Fruit fly (Drosophila melanogaster) whole organism, prepupa: ENCODE data around the gene cup.
A peak's percentile ranks its signal among the peaks of the same experiment; 100 is the strongest.

Experiments
- Blimp-1 ChIP-seq: fragments of 200-800 bp; sonication (Bioruptor generic); optimal IDR thresholded peaks from 3 replicates; lab custom pipeline; 2017; ENCODE audit warnings: missing biosample characterization, missing genetic modification characterization, mild to moderate bottlenecking, moderate library complexity, missing genetic modification reagents
- CG10631 ChIP-seq: fragments of 200-800 bp; sonication (Bioruptor generic); optimal IDR thresholded peaks from 2 replicates; lab custom pipeline; 2016; ENCODE audit warnings: missing biosample characterization, missing genetic modification characterization
- CG10669 ChIP-seq: fragments of 200-800 bp; sonication (Bioruptor generic); optimal IDR thresholded peaks from 3 replicates; lab custom pipeline; 2018; ENCODE audit warnings: missing biosample characterization, mild to moderate bottlenecking, missing genetic modification characterization, moderate library complexity
- CG11762 ChIP-seq: fragments of 200-800 bp; sonication (Bioruptor generic); optimal IDR thresholded peaks from 3 replicates; lab custom pipeline; 2016; ENCODE audit warnings: missing biosample characterization, missing genetic modification characterization; ENCODE audit not compliant: insufficient read depth
- CG11902 ChIP-seq: fragments of 200-800 bp; sonication (Bioruptor generic); optimal IDR thresholded peaks from 3 replicates; lab custom pipeline; 2016; ENCODE audit warnings: missing biosample characterization, missing genetic modification characterization
- CG15336 ChIP-seq: fragments of 200-800 bp; sonication (Bioruptor generic); IDR thresholded peaks from 2 replicates; pipeline ENCODE4 v1.3.6; 2022; ENCODE audit warnings: missing biosample characterization, missing genetic modification characterization
- CG16779 ChIP-seq: fragments of 200-800 bp; sonication (Bioruptor generic); optimal IDR thresholded peaks from 3 replicates; lab custom pipeline; 2017; ENCODE audit warnings: missing biosample characterization, mild to moderate bottlenecking, missing genetic modification characterization
- CG3032 ChIP-seq: fragments of 200-800 bp; optimal IDR thresholded peaks from 2 replicates; lab custom pipeline; 2019; ENCODE audit warnings: missing biosample characterization, mild to moderate bottlenecking, missing genetic modification characterization, moderate library complexity
- CG34406 ChIP-seq: fragments of 200-800 bp; sonication (Bioruptor generic); optimal IDR thresholded peaks from 3 replicates; lab custom pipeline; 2016; ENCODE audit warnings: missing biosample characterization, missing genetic modification characterization
- CG3919 ChIP-seq: fragments of 200-800 bp; sonication (Bioruptor generic); optimal IDR thresholded peaks from 3 replicates; lab custom pipeline; 2016; ENCODE audit warnings: missing biosample characterization, missing genetic modification characterization
- CG4318 ChIP-seq: fragments of 200-800 bp; sonication (Bioruptor generic); optimal IDR thresholded peaks from 3 replicates; lab custom pipeline; 2017; ENCODE audit warnings: missing biosample characterization, mild to moderate bottlenecking, missing genetic modification characterization
- CG6792 ChIP-seq: fragments of 200-800 bp; sonication (Bioruptor generic); optimal IDR thresholded peaks from 3 replicates; lab custom pipeline; 2016; ENCODE audit warnings: missing biosample characterization, missing genetic modification characterization
- CG6854 ChIP-seq: fragments of 200-800 bp; sonication (Bioruptor generic); optimal IDR thresholded peaks from 2 replicates; lab custom pipeline; 2017; ENCODE audit warnings: missing biosample characterization, mild to moderate bottlenecking, missing genetic modification characterization
- CG7368 ChIP-seq: fragments of 200-800 bp; sonication (Bioruptor generic); optimal IDR thresholded peaks from 3 replicates; lab custom pipeline; 2016; ENCODE audit warnings: missing biosample characterization, missing genetic modification characterization
- CG8119 ChIP-seq: fragments of 200-800 bp; sonication (Bioruptor generic); IDR thresholded peaks from 3 replicates; pipeline ENCODE4 v1.3.6; 2022; ENCODE audit warnings: missing biosample characterization, missing genetic modification characterization
- CG8319 ChIP-seq: fragments of 200-800 bp; sonication (Bioruptor generic); optimal IDR thresholded peaks from 3 replicates; lab custom pipeline; 2016; ENCODE audit warnings: missing biosample characterization, missing genetic modification characterization
- CG8632 ChIP-seq: fragments of 200-800 bp; sonication (Bioruptor generic); optimal IDR thresholded peaks from 3 replicates; lab custom pipeline; 2016; ENCODE audit warnings: missing biosample characterization, missing genetic modification characterization
- CG9139 ChIP-seq: fragments of 200-800 bp; sonication (Bioruptor generic); optimal IDR thresholded peaks from 3 replicates; lab custom pipeline; 2017; ENCODE audit warnings: missing biosample characterization, mild to moderate bottlenecking, missing genetic modification characterization
- Eip78C ChIP-seq: fragments of 200-800 bp; sonication (Bioruptor generic); peaks from one replicate; lab custom pipeline; 2016; ENCODE audit warnings: missing biosample characterization, missing genetic modification characterization
- Eip93F ChIP-seq: fragments of 200-800 bp; sonication (Bioruptor generic); optimal IDR thresholded peaks from 2 replicates; lab custom pipeline; 2016; ENCODE audit warnings: missing biosample characterization, mild to moderate bottlenecking, missing genetic modification characterization
- Ets96B ChIP-seq: fragments of 200-800 bp; optimal IDR thresholded peaks from 2 replicates; lab custom pipeline; 2019; ENCODE audit warnings: missing biosample characterization, mild to moderate bottlenecking, missing genetic modification characterization, moderate library complexity
- Hr38 ChIP-seq: sonication (Bioruptor generic); optimal IDR thresholded peaks from 2 replicates; lab custom pipeline; 2016; ENCODE audit warnings: missing biosample characterization, missing genetic modification characterization
- Hr39 ChIP-seq: fragments of 200-800 bp; sonication (Bioruptor generic); optimal IDR thresholded peaks from 2 replicates; lab custom pipeline; 2016; ENCODE audit warnings: missing biosample characterization, missing genetic modification characterization
- Hr4 ChIP-seq: fragments of 200-800 bp; sonication (Bioruptor generic); optimal IDR thresholded peaks from 3 replicates; lab custom pipeline; 2016; ENCODE audit warnings: missing biosample characterization, missing genetic modification characterization
- Lpt ChIP-seq: fragments of 200-800 bp; sonication (Bioruptor generic); optimal IDR thresholded peaks from 3 replicates; lab custom pipeline; 2016; ENCODE audit warnings: missing biosample characterization, missing genetic modification characterization
- Met ChIP-seq: fragments of 200-800 bp; sonication (Bioruptor generic); optimal IDR thresholded peaks from 3 replicates; lab custom pipeline; 2016; ENCODE audit warnings: missing biosample characterization, missing genetic modification characterization
- OdsH ChIP-seq: fragments of 200-800 bp; sonication (Bioruptor generic); optimal IDR thresholded peaks from 3 replicates; lab custom pipeline; 2016; ENCODE audit warnings: missing biosample characterization, missing genetic modification characterization
- Smox ChIP-seq: fragments of 200-800 bp; sonication (Bioruptor generic); optimal IDR thresholded peaks from 3 replicates; lab custom pipeline; 2016; ENCODE audit warnings: missing biosample characterization, missing genetic modification characterization
- Sox102F ChIP-seq: fragments of 200-800 bp; sonication (Bioruptor generic); optimal IDR thresholded peaks from 2 replicates; lab custom pipeline; 2016; ENCODE audit warnings: missing biosample characterization, mild to moderate bottlenecking, missing genetic modification characterization
- Sox14 ChIP-seq: fragments of 200-800 bp; sonication (Bioruptor generic); optimal IDR thresholded peaks from 3 replicates; lab custom pipeline; 2016; ENCODE audit warnings: missing biosample characterization, missing genetic modification characterization
- acj6 ChIP-seq: fragments of 200-800 bp; sonication (Bioruptor generic); optimal IDR thresholded peaks from 3 replicates; lab custom pipeline; 2016; ENCODE audit warnings: missing biosample characterization, missing genetic modification characterization
- dac ChIP-seq: fragments of 200-800 bp; sonication (Bioruptor generic); optimal IDR thresholded peaks from 2 replicates; lab custom pipeline; 2017; ENCODE audit warnings: missing biosample characterization, mild to moderate bottlenecking, missing genetic modification characterization
- dsx ChIP-seq: fragments of 200-800 bp; optimal IDR thresholded peaks from 3 replicates; lab custom pipeline; 2019; ENCODE audit warnings: missing biosample characterization, mild to moderate bottlenecking, missing genetic modification characterization, moderate library complexity; ENCODE audit not compliant: poor library complexity, severe bottlenecking
- eg ChIP-seq: fragments of 200-800 bp; sonication (Bioruptor generic); IDR thresholded peaks from 3 replicates; pipeline ENCODE4 v1.3.6; 2022; ENCODE audit warnings: missing biosample characterization, missing genetic modification characterization
- esn ChIP-seq: fragments of 200-800 bp; sonication (Bioruptor generic); optimal IDR thresholded peaks from 2 replicates; lab custom pipeline; 2016; ENCODE audit warnings: missing biosample characterization, mild to moderate bottlenecking, missing genetic modification characterization, moderate library complexity
- fd59A ChIP-seq: fragments of 200-800 bp; sonication (Bioruptor generic); optimal IDR thresholded peaks from 2 replicates; lab custom pipeline; 2017; ENCODE audit warnings: missing biosample characterization, mild to moderate bottlenecking, missing genetic modification characterization, missing genetic modification reagents
- fd85E ChIP-seq: fragments of 200-800 bp; sonication (Bioruptor generic); optimal IDR thresholded peaks from 3 replicates; lab custom pipeline; 2016; ENCODE audit warnings: missing biosample characterization, missing genetic modification characterization
- fkh ChIP-seq: fragments of 200-800 bp; sonication (Bioruptor generic); optimal IDR thresholded peaks from 3 replicates; lab custom pipeline; 2017; ENCODE audit warnings: missing biosample characterization, mild to moderate bottlenecking, missing genetic modification characterization, moderate library complexity
- net ChIP-seq: fragments of 200-800 bp; sonication (Bioruptor generic); optimal IDR thresholded peaks from 3 replicates; lab custom pipeline; 2016; ENCODE audit warnings: missing biosample characterization, missing genetic modification characterization
- pdm3 ChIP-seq: fragments of 200-800 bp; sonication (Bioruptor generic); optimal IDR thresholded peaks from 3 replicates; lab custom pipeline; 2016; ENCODE audit warnings: missing biosample characterization, missing genetic modification characterization
- spab ChIP-seq: fragments of 200-800 bp; sonication (Bioruptor generic); optimal IDR thresholded peaks from 2 replicates; lab custom pipeline; 2017; ENCODE audit warnings: missing biosample characterization, mild to moderate bottlenecking, missing genetic modification characterization, missing genetic modification reagents
- ss ChIP-seq, 2 experiments: fragments of 200-800 bp; sonication (Bioruptor generic); optimal IDR thresholded peaks; 2 replicates in 1 of 2; 3 replicates in 1 of 2; lab custom pipeline; 2017 to 2018; ENCODE audit warnings: mild to moderate bottlenecking in 2 of 2, missing biosample characterization in 2 of 2, missing genetic modification characterization in 2 of 2, moderate library complexity in 1 of 2
- svp ChIP-seq: fragments of 200-800 bp; sonication (Bioruptor generic); peaks from one replicate; lab custom pipeline; 2016; ENCODE audit warnings: missing biosample characterization, missing genetic modification characterization
- topi ChIP-seq: fragments of 200-800 bp; sonication (Bioruptor generic); optimal IDR thresholded peaks from 3 replicates; lab custom pipeline; 2016; ENCODE audit warnings: missing biosample characterization, missing genetic modification characterization
- vri ChIP-seq: fragments of 200-800 bp; sonication (Bioruptor generic); optimal IDR thresholded peaks from 3 replicates; lab custom pipeline; 2016; ENCODE audit warnings: missing biosample characterization, mild to moderate bottlenecking, missing genetic modification characterization

The cup gene

dm6 chr2L:6693794-6694254 lies 30.4 kb downstream of the cup start (continued):
- TF ChIP-seq Hr38 (no peak), Sox102F (GFP tag; lab: Kevin White, UChicago) (peak; percentile 36), CG8119 (GFP tag; lab: Robert Waterston, UW) (peak; percentile 74), Met (GFP tag; lab: Kevin White, UChicago) (peak; percentile 65), eg (GFP tag; lab: Robert Waterston, UW) (peak; percentile 42; the same call in 1 of the 3 replicates), CG16779 (tag; lab: Kevin White, UChicago) (no peak), Eip78C (GFP tag; lab: Kevin White, UChicago) (peak; percentile 95), Eip93F (GFP tag; lab: Kevin White, UChicago) (no peak), spab (GFP tag; lab: Kevin White, UChicago) (peak; percentile 64), pdm3 (peak; percentile 58), fd59A (GFP tag; lab: Kevin White, UChicago) (peak; percentile 54), svp (GFP tag; lab: Kevin White, UChicago) (peak; percentile 81), Hr39 (GFP tag; lab: Kevin White, UChicago) (peak; percentile 6), CG7368 (GFP tag; lab: Kevin White, UChicago) (no peak), CG6792 (GFP tag; lab: Kevin White, UChicago) (peak; percentile 33), topi (GFP tag; lab: Kevin White, UChicago) (peak; percentile 58), Sox14 (GFP tag; lab: Kevin White, UChicago) (peak; percentile 26), CG11762 (GFP tag; lab: Kevin White, UChicago) (peak; percentile 34), esn (GFP tag; lab: Kevin White, UChicago) (peak; percentile 64)
- TF ChIP-seq, all 60 proteins: peak for 49

dm6 chr2L:6696229-6696628 lies 32.8 kb downstream of the cup start:
- TF ChIP-seq dsx (GFP tag; lab: Kevin White, UChicago), result no peak

dm6 chr2L:6698387-6698786 lies 34.9 kb downstream of the cup start:
- TF ChIP-seq Hr39 (GFP tag; lab: Kevin White, UChicago), result peak; percentile 77
- peak; percentile 44 for TF ChIP-seq CG6854 (GFP tag; lab: Kevin White, UChicago)
- peak; percentile 83 for TF ChIP-seq CG15336
- TF ChIP-seq eg (GFP tag; lab: Robert Waterston, UW), result peak; percentile 91
- peak; percentile 58 for TF ChIP-seq CG10669 (GFP tag; lab: Kevin White, UChicago)
- peak; percentile 26 for TF ChIP-seq Blimp-1 (GFP tag; lab: Kevin White, UChicago)
- TF ChIP-seq acj6, result peak; percentile 66
- TF ChIP-seq Eip93F (GFP tag; lab: Kevin White, UChicago), result no peak
- peak; percentile 77 for TF ChIP-seq pdm3
- TF ChIP-seq fd85E, result no peak
- peak; percentile 63 for TF ChIP-seq Sox102F (GFP tag; lab: Kevin White, UChicago)
- peak; percentile 56 for TF ChIP-seq CG11902 (GFP tag; lab: Kevin White, UChicago)
- peak; percentile 85 for TF ChIP-seq Hr4
- TF ChIP-seq CG34406 (GFP tag; lab: Kevin White, UChicago), result peak; percentile 69
- TF ChIP-seq dac (GFP tag; lab: Kevin White, UChicago), result peak; percentile 34
- peak; percentile 45 for TF ChIP-seq dsx (GFP tag; lab: Kevin White, UChicago)
- peak; percentile 94 for TF ChIP-seq Eip78C (GFP tag; lab: Kevin White, UChicago)
- peak; percentile 40 for TF ChIP-seq CG8319
- peak; percentile 47 for TF ChIP-seq CG4318 (GFP tag; lab: Kevin White, UChicago)
- peak; percentile 72 for TF ChIP-seq CG10631
- peak; percentile 35 for TF ChIP-seq CG8632 (GFP tag; lab: Kevin White, UChicago)
- peak; percentile 77 for TF ChIP-seq CG3919 (GFP tag; lab: Kevin White, UChicago)
- TF ChIP-seq fkh (GFP tag; lab: Kevin White, UChicago), result no peak
- TF ChIP-seq CG3032, result peak; percentile 49
- peak; percentile 81 for TF ChIP-seq svp (GFP tag; lab: Kevin White, UChicago)
- TF ChIP-seq net (GFP tag; lab: Kevin White, UChicago), result peak; percentile 57
- peak; percentile 48 for TF ChIP-seq CG11762 (GFP tag; lab: Kevin White, UChicago)
- peak; percentile 50 for TF ChIP-seq spab (GFP tag; lab: Kevin White, UChicago)
- no peak for TF ChIP-seq CG16779 (tag; lab: Kevin White, UChicago)
- peak; percentile 68 for TF ChIP-seq Lpt (GFP tag; lab: Kevin White, UChicago)
- peak; percentile 67 for TF ChIP-seq Ets96B
- no peak for TF ChIP-seq CG9139 (GFP tag; lab: Kevin White, UChicago)
- peak; percentile 73 for TF ChIP-seq Smox (GFP tag; lab: Kevin White, UChicago)
- TF ChIP-seq vri (GFP tag; lab: Kevin White, UChicago), result peak; percentile 46
- TF ChIP-seq ss (GFP tag; optimal IDR thresholded peaks at IDR 0.05; lab: Kevin White, UChicago), result peak in 1 of 2 experiments; percentile 16
- TF ChIP-seq Sox14 (GFP tag; lab: Kevin White, UChicago), result peak; percentile 73
- peak; percentile 81 for TF ChIP-seq OdsH
- peak; percentile 79 for TF ChIP-seq esn (GFP tag; lab: Kevin White, UChicago)
